1 fruit fly cellular context compared by ENCODE assay signal in genomic region chr2L:10856328-10856942, dm6.
TF ChIP-seq lines count a peak whose summit lies in the region.

TSS of gene Dnz1 (minus strand) at chr2L:10856644.

TF ChIP-seq in whole organism, embryonic, 481 proteins besides CTCF, POLR2A, EP300 and RAD21 (continued from another document and continues in another):
- TF ChIP-seq hb (GFP tag; IDR thresholded peaks at IDR 0.05; lab: Robert Waterston, UW; ENCODE audit: partially characterized antibody) (no peak), CG12236 (GFP tag; optimal IDR thresholded peaks at IDR 0.05; lab: Kevin White, UChicago) (no peak), Hr51 (GFP tag; optimal IDR thresholded peaks at IDR 0.05; lab: Kevin White, UChicago) (peak in 1 of 2 experiments; percentile 58), Six4 (GFP tag; optimal IDR thresholded peaks at IDR 0.05; lab: Kevin White, UChicago) (peak; percentile 43), CG3281 (GFP tag; optimal IDR thresholded peaks at IDR 0.05; lab: Kevin White, UChicago) (peak; percentile 32), Taf1 (GFP tag; IDR thresholded peaks at IDR 0.05; lab: Robert Waterston, UW) (no peak), CG2889 (GFP tag; IDR thresholded peaks at IDR 0.05; lab: Robert Waterston, UW) (no peak), Deaf1 (tag; optimal IDR thresholded peaks at IDR 0.05; lab: Kevin White, UChicago) (peak; percentile 35), CG12744 (GFP tag; optimal IDR thresholded peaks at IDR 0.05; lab: Kevin White, UChicago) (no peak), Side (GFP tag; optimal IDR thresholded peaks at IDR 0.05; lab: Kevin White, UChicago) (peak; percentile 42), CG6272 (GFP tag; IDR thresholded peaks at IDR 0.05; lab: Robert Waterston, UW) (no peak), CG7372 (GFP tag; IDR thresholded peaks at IDR 0.05; lab: Robert Waterston, UW) (no peak), CG2120 (GFP tag; optimal IDR thresholded peaks at IDR 0.05; lab: Kevin White, UChicago) (peak; percentile 84), Oli (tag; optimal IDR thresholded peaks at IDR 0.05; lab: Kevin White, UChicago) (peak; percentile 37), vfl (GFP tag; optimal IDR thresholded peaks at IDR 0.05; lab: Kevin White, UChicago) (no peak), gem (tag; optimal IDR thresholded peaks at IDR 0.05; lab: Kevin White, UChicago) (peak; percentile 73), CG12391 (tag; optimal IDR thresholded peaks at IDR 0.05; lab: Kevin White, UChicago) (peak; percentile 57), CG3838 (GFP tag; optimal IDR thresholded peaks at IDR 0.05; lab: Kevin White, UChicago) (no peak), CG34376 (GFP tag; optimal IDR thresholded peaks at IDR 0.05; lab: Kevin White, UChicago) (no peak), Drgx (GFP tag; IDR thresholded peaks at IDR 0.05; lab: Robert Waterston, UW) (peak; percentile 40; the same call in 1 of the 2 replicates), H15 (GFP tag; IDR thresholded peaks at IDR 0.05; lab: Robert Waterston, UW) (no peak), abd-A (tag; optimal IDR thresholded peaks at IDR 0.05; lab: Kevin White, UChicago) (no peak), cato (GFP tag; optimal IDR thresholded peaks at IDR 0.05; lab: Kevin White, UChicago; ENCODE audit: borderline replicate concordance) (no peak), zfh1 (GFP tag; IDR thresholded peaks at IDR 0.05; lab: Robert Waterston, UW) (no peak; the same call in 2 of the 3 replicates), lmd (GFP tag; IDR thresholded peaks at IDR 0.05; lab: Robert Waterston, UW) (peak; percentile 72), CG3065 (GFP tag; optimal IDR thresholded peaks at IDR 0.05; lab: Kevin White, UChicago) (no peak), gsb-n (tag; optimal IDR thresholded peaks at IDR 0.05; lab: Kevin White, UChicago) (peak; percentile 54), az2 (GFP tag; optimal IDR thresholded peaks at IDR 0.05; lab: Kevin White, UChicago) (peak; percentile 58), HLHmδ (GFP tag; optimal IDR thresholded peaks at IDR 0.05; lab: Kevin White, UChicago) (no peak), CG8089 (GFP tag; optimal IDR thresholded peaks at IDR 0.05; lab: Kevin White, UChicago) (no peak), CG7928 (GFP tag; optimal IDR thresholded peaks at IDR 0.05; lab: Kevin White, UChicago) (peak; percentile 34), HmgZ (tag; optimal IDR thresholded peaks at IDR 0.05; lab: Kevin White, UChicago) (peak; percentile 16), CG16813 (GFP tag; IDR thresholded peaks at IDR 0.05; lab: Robert Waterston, UW; ENCODE audit: partially characterized antibody) (no peak), Awh (GFP tag; IDR thresholded peaks at IDR 0.05; lab: Robert Waterston, UW) (no peak), toy (GFP tag; IDR thresholded peaks at IDR 0.05; lab: Robert Waterston, UW) (0 out of 2 replicates have a peak, but pooled peaks have one; percentile 21), MESR4 (GFP tag; optimal IDR thresholded peaks at IDR 0.05; lab: Kevin White, UChicago) (peak; percentile 80), CG30020 (tag; optimal IDR thresholded peaks at IDR 0.05; lab: Kevin White, UChicago) (peak; percentile 14), CG4730 (GFP tag; IDR thresholded peaks at IDR 0.05; lab: Robert Waterston, UW) (no peak), CG10431 (GFP tag; optimal IDR thresholded peaks at IDR 0.05; lab: Kevin White, UChicago) (no peak), CG9797 (GFP tag; optimal IDR thresholded peaks at IDR 0.05; lab: Kevin White, UChicago) (peak; percentile 50), CG32532 (GFP tag; IDR thresholded peaks at IDR 0.05; lab: Robert Waterston, UW) (peak; percentile 74), Atf3 (GFP tag; optimal IDR thresholded peaks at IDR 0.05; lab: Kevin White, UChicago) (no peak), tin (GFP tag; optimal IDR thresholded peaks at IDR 0.05; lab: Kevin White, UChicago) (peak; percentile 27), ftz-f1 (GFP tag; optimal IDR thresholded peaks at IDR 0.05; lab: Kevin White, UChicago) (no peak), CG31441 (GFP tag; IDR thresholded peaks at IDR 0.05; lab: Robert Waterston, UW) (peak; percentile 49; the same call in 1 of the 2 replicates), ind (GFP tag; optimal IDR thresholded peaks at IDR 0.05; lab: Kevin White, UChicago) (peak; percentile 43), CG30403 (GFP tag; optimal IDR thresholded peaks at IDR 0.05; lab: Kevin White, UChicago) (peak; percentile 69), tgo (GFP tag; IDR thresholded peaks at IDR 0.05; lab: Robert Waterston, UW) (peak; percentile 62; the same call in 2 of the 3 replicates), CG6683 (GFP tag; optimal IDR thresholded peaks at IDR 0.05; lab: Kevin White, UChicago) (no peak), CG7786 (GFP tag; optimal IDR thresholded peaks at IDR 0.05; lab: Kevin White, UChicago) (no peak), CG11456 (GFP tag; IDR thresholded peaks at IDR 0.05; lab: Robert Waterston, UW) (peak; percentile 85), Hey (tag; optimal IDR thresholded peaks at IDR 0.05; lab: Kevin White, UChicago) (no peak), zfh2 (GFP tag; optimal IDR thresholded peaks at IDR 0.05; lab: Kevin White, UChicago) (peak; percentile 58), CG11696 (GFP tag; IDR thresholded peaks at IDR 0.05; lab: Robert Waterston, UW) (0 out of 2 replicates have a peak, but pooled peaks have one; percentile 8), luna (GFP tag; optimal IDR thresholded peaks at IDR 0.05; lab: Kevin White, UChicago) (no peak), sisA (GFP tag; IDR thresholded peaks at IDR 0.05; lab: Robert Waterston, UW) (peak; percentile 21; the same call in 1 of the 2 replicates), CG11247 (GFP tag; IDR thresholded peaks at IDR 0.05; lab: Robert Waterston, UW) (peak; percentile 75), Lpt (GFP tag; optimal IDR thresholded peaks at IDR 0.05; lab: Kevin White, UChicago) (no peak), psq (GFP tag; optimal IDR thresholded peaks at IDR 0.05; lab: Kevin White, UChicago) (no peak), YL-1 (GFP tag; optimal IDR thresholded peaks at IDR 0.05; lab: Kevin White, UChicago) (peak; percentile 40), CG17802 (tag; optimal IDR thresholded peaks at IDR 0.05; lab: Kevin White, UChicago) (no peak), Sry-δ (GFP tag; optimal IDR thresholded peaks at IDR 0.05; lab: Kevin White, UChicago) (no peak), CG4820 (GFP tag; optimal IDR thresholded peaks at IDR 0.05; lab: Kevin White, UChicago) (peak; percentile 20), dan (GFP tag; IDR thresholded peaks at IDR 0.05; lab: Robert Waterston, UW) (no peak), BEAF-32 (GFP tag; optimal IDR thresholded peaks at IDR 0.05; lab: Kevin White, UChicago) (peak; percentile 5), h (optimal IDR thresholded peaks at IDR 0.05; lab: Kevin White, UChicago) (no peak), dmrt11E (tag; optimal IDR thresholded peaks at IDR 0.05; lab: Kevin White, UChicago) (no peak), dpn (GFP tag; optimal IDR thresholded peaks at IDR 0.05; lab: Kevin White, UChicago) (peak in 1 of 2 experiments; percentile 54), wor (GFP tag; IDR thresholded peaks at IDR 0.05; lab: Robert Waterston, UW) (peak; percentile 36; the same call in 1 of the 2 replicates), schlank (tag; optimal IDR thresholded peaks at IDR 0.05; lab: Kevin White, UChicago) (no peak), tx (GFP tag; optimal IDR thresholded peaks at IDR 0.05; lab: Kevin White, UChicago) (peak; percentile 22), Spps (tag; optimal IDR thresholded peaks at IDR 0.05; lab: Kevin White, UChicago) (no peak), CG10654 (GFP tag; optimal IDR thresholded peaks at IDR 0.05; lab: Kevin White, UChicago) (peak; percentile 26), CG8944 (GFP tag; optimal IDR thresholded peaks at IDR 0.05; lab: Kevin White, UChicago) (peak; percentile 18), Elba2 (GFP tag; optimal IDR thresholded peaks at IDR 0.05; lab: Kevin White, UChicago) (no peak), CG6689 (GFP tag; IDR thresholded peaks at IDR 0.05; lab: Robert Waterston, UW) (peak; percentile 40; the same call in 1 of the 2 replicates), CG34224 (GFP tag; IDR thresholded peaks at IDR 0.05; lab: Robert Waterston, UW; ENCODE audit: partially characterized antibody) (no peak), onecut (GFP tag; IDR thresholded peaks at IDR 0.05; lab: Robert Waterston, UW) (0 out of 2 replicates have a peak, but pooled peaks have one; percentile 4), Bgb (GFP tag; IDR thresholded peaks at IDR 0.05; lab: Robert Waterston, UW; ENCODE audit: partially characterized antibody) (no peak), CG9876 (GFP tag; optimal IDR thresholded peaks at IDR 0.05; lab: Kevin White, UChicago) (no peak), CG4404 (GFP tag; IDR thresholded peaks at IDR 0.05; lab: Robert Waterston, UW) (no peak), CHES-1-like (GFP tag; optimal IDR thresholded peaks at IDR 0.05; lab: Kevin White, UChicago) (no peak), grn (GFP tag; optimal IDR thresholded peaks at IDR 0.05; lab: Kevin White, UChicago) (no peak), pfk (GFP tag; optimal IDR thresholded peaks at IDR 0.05; lab: Kevin White, UChicago) (no peak), CG1233 (GFP tag; optimal IDR thresholded peaks at IDR 0.05; lab: Kevin White, UChicago) (peak; percentile 24), NC2α (GFP tag; optimal IDR thresholded peaks at IDR 0.05; lab: Kevin White, UChicago) (no peak), CG7357 (GFP tag; IDR thresholded peaks at IDR 0.05; lab: Robert Waterston, UW) (no peak), pita (GFP tag; optimal IDR thresholded peaks at IDR 0.05; lab: Kevin White, UChicago) (no peak), ham (GFP tag; IDR thresholded peaks at IDR 0.05; lab: Robert Waterston, UW) (no peak), Mes4 (GFP tag; optimal IDR thresholded peaks at IDR 0.05; lab: Kevin White, UChicago) (no peak), Nf-YB (GFP tag; optimal IDR thresholded peaks at IDR 0.05; lab: Kevin White, UChicago) (no peak), CG4707 (GFP tag; optimal IDR thresholded peaks at IDR 0.05; lab: Kevin White, UChicago) (no peak), NFAT (GFP tag; IDR thresholded peaks at IDR 0.05; lab: Robert Waterston, UW) (peak; percentile 79), CG7271 (tag; optimal IDR thresholded peaks at IDR 0.05; lab: Kevin White, UChicago) (no peak), Antp (GFP tag; optimal IDR thresholded peaks at IDR 0.05; lab: Kevin White, UChicago) (no peak), Dll (GFP tag; IDR thresholded peaks at IDR 0.05; lab: Robert Waterston, UW; ENCODE audit: partially characterized antibody) (no peak), chinmo (GFP tag; IDR thresholded peaks at IDR 0.05; lab: Robert Waterston, UW; ENCODE audit: partially characterized antibody) (no peak), gfzf (GFP tag; optimal IDR thresholded peaks at IDR 0.05; lab: Kevin White, UChicago) (peak; percentile 64), CG11504 (tag; optimal IDR thresholded peaks at IDR 0.05; lab: Kevin White, UChicago) (peak; percentile 58), CG6654 (GFP tag; optimal IDR thresholded peaks at IDR 0.05; lab: Kevin White, UChicago) (no peak), CG11085 (GFP tag; IDR thresholded peaks at IDR 0.05; lab: Robert Waterston, UW) (no peak), Rfx (GFP tag; IDR thresholded peaks at IDR 0.05; lab: Robert Waterston, UW) (peak; percentile 88), dmrt99B (tag; optimal IDR thresholded peaks at IDR 0.05; lab: Kevin White, UChicago) (peak; percentile 58), Mad (GFP tag; optimal IDR thresholded peaks at IDR 0.05; lab: Kevin White, UChicago) (no peak), wdn (GFP tag; IDR thresholded peaks at IDR 0.05; lab: Robert Waterston, UW) (peak; percentile 54; the same call in 1 of the 2 replicates), sug (tag; optimal IDR thresholded peaks at IDR 0.05; lab: Kevin White, UChicago) (peak; percentile 60), Opbp (GFP tag; IDR thresholded peaks at IDR 0.05; lab: Robert Waterston, UW; ENCODE audit: partially characterized antibody) (peak; percentile 25; the same call in 1 of the 3 replicates), CG9609 (GFP tag; optimal IDR thresholded peaks at IDR 0.05; lab: Kevin White, UChicago) (no peak), CG14014 (GFP tag; IDR thresholded peaks at IDR 0.05; lab: Robert Waterston, UW) (peak; percentile 77), BtbVII (GFP tag; optimal IDR thresholded peaks at IDR 0.05; lab: Kevin White, UChicago) (peak; percentile 16), CG7987 (GFP tag; optimal IDR thresholded peaks at IDR 0.05; lab: Kevin White, UChicago) (peak; percentile 4), jumu (GFP tag; optimal IDR thresholded peaks at IDR 0.05; lab: Kevin White, UChicago) (peak; percentile 36), CG2712 (tag; optimal IDR thresholded peaks at IDR 0.05; lab: Kevin White, UChicago) (peak; percentile 65), CG9817 (tag; optimal IDR thresholded peaks at IDR 0.05; lab: Kevin White, UChicago) (peak; percentile 28), CG7839 (tag; optimal IDR thresholded peaks at IDR 0.05; lab: Kevin White, UChicago) (peak; percentile 68), CG17385 (GFP tag; optimal IDR thresholded peaks at IDR 0.05; lab: Kevin White, UChicago) (peak; percentile 15), Sry-β (GFP tag; optimal IDR thresholded peaks at IDR 0.05; lab: Kevin White, UChicago) (no peak), CG12942 (GFP tag; optimal IDR thresholded peaks at IDR 0.05; lab: Kevin White, UChicago) (peak; percentile 24), CG17912 (GFP tag; optimal IDR thresholded peaks at IDR 0.05; lab: Kevin White, UChicago) (no peak), Bdp1 (GFP tag; optimal IDR thresholded peaks at IDR 0.05; lab: Kevin White, UChicago) (no peak), zen2 (GFP tag; IDR thresholded peaks at IDR 0.05; lab: Robert Waterston, UW; ENCODE audit: partially characterized antibody) (no peak), CG10209 (GFP tag; optimal IDR thresholded peaks at IDR 0.05; lab: Kevin White, UChicago) (peak; percentile 25), yki (optimal IDR thresholded peaks at IDR 0.05; lab: Kevin White, UChicago) (no peak), CG43689 (GFP tag; IDR thresholded peaks at IDR 0.05; lab: Robert Waterston, UW) (no peak), al (GFP tag; IDR thresholded peaks at IDR 0.05; lab: Robert Waterston, UW) (peak; percentile 39), CG15514 (GFP tag; optimal IDR thresholded peaks at IDR 0.05; lab: Kevin White, UChicago) (peak; percentile 97), CG6254 (GFP tag; optimal IDR thresholded peaks at IDR 0.05; lab: Kevin White, UChicago) (no peak), CG42726 (GFP tag; IDR thresholded peaks at IDR 0.05; lab: Robert Waterston, UW; ENCODE audit: partially characterized antibody) (no peak), CG15073 (GFP tag; optimal IDR thresholded peaks at IDR 0.05; lab: Kevin White, UChicago) (no peak), CG10274 (GFP tag; optimal IDR thresholded peaks at IDR 0.05; lab: Kevin White, UChicago) (no peak), bbx (GFP tag; IDR thresholded peaks at IDR 0.05; lab: Robert Waterston, UW; ENCODE audit: partially characterized antibody) (no peak), CG33557 (GFP tag; optimal IDR thresholded peaks at IDR 0.05; lab: Kevin White, UChicago) (no peak)
